Fruit fly (Drosophila melanogaster) whole organism, embryonic: ENCODE measurements around the gene mst.
A peak's percentile ranks its signal among the peaks of the same experiment; 100 is the strongest.

Experiments used
- Awh ChIP-seq: fragments of 200-800 bp; sonication (Bioruptor generic); IDR thresholded peaks from 2 replicates; pipeline ENCODE4, ENCODE4 v1.3.6; 2022; ENCODE audit warnings: missing biosample characterization, missing genetic modification characterization
- CG10267 ChIP-seq: fragments of 200-800 bp; sonication (Bioruptor generic); optimal IDR thresholded peaks from 2 replicates; lab custom pipeline; 2018; ENCODE audit warnings: missing biosample characterization, mild to moderate bottlenecking, missing genetic modification characterization, moderate library complexity
- CG12744 ChIP-seq: fragments of 200-800 bp; sonication (Bioruptor generic); optimal IDR thresholded peaks from 2 replicates; lab custom pipeline; 2016; ENCODE audit warnings: missing biosample characterization, missing genetic modification characterization
- CG13287 ChIP-seq: fragments of 200-800 bp; sonication (Bioruptor generic); IDR thresholded peaks from 2 replicates; pipeline ENCODE4 v1.3.6; 2022; ENCODE audit warnings: missing biosample characterization, missing genetic modification characterization; ENCODE audit not compliant: partially characterized antibody
- CG14710 ChIP-seq: fragments of 200-800 bp; sonication (Bioruptor generic); optimal IDR thresholded peaks from 3 replicates; lab custom pipeline; 2019; ENCODE audit warnings: missing biosample characterization, mild to moderate bottlenecking, missing genetic modification characterization, moderate library complexity
- CG14860 ChIP-seq: fragments of 200-800 bp; sonication (Bioruptor generic); IDR thresholded peaks from 3 replicates; pipeline ENCODE4 v1.3.6; 2022; ENCODE audit warnings: missing biosample characterization, missing genetic modification characterization; ENCODE audit not compliant: partially characterized antibody
- CG2116 ChIP-seq: fragments of 200-800 bp; sonication (Bioruptor generic); optimal IDR thresholded peaks from 3 replicates; lab custom pipeline; 2018; ENCODE audit warnings: missing biosample characterization, mild to moderate bottlenecking, missing genetic modification characterization
- CG2120 ChIP-seq: fragments of 200-800 bp; sonication (Bioruptor generic); optimal IDR thresholded peaks from 3 replicates; lab custom pipeline; 2016; ENCODE audit warnings: missing biosample characterization, missing genetic modification characterization
- CG2129 ChIP-seq: fragments of 200-800 bp; sonication (Bioruptor generic); IDR thresholded peaks from 2 replicates; pipeline ENCODE4 v1.3.6; 2022; ENCODE audit warnings: missing biosample characterization, missing genetic modification characterization; ENCODE audit not compliant: partially characterized antibody
- CG31365 ChIP-seq: fragments of 200-800 bp; sonication (Bioruptor generic); optimal IDR thresholded peaks from 2 replicates; lab custom pipeline; 2018; ENCODE audit warnings: missing biosample characterization, mild to moderate bottlenecking, missing genetic modification characterization
- CG34376 ChIP-seq: fragments of 200-800 bp; sonication (Bioruptor generic); optimal IDR thresholded peaks from 2 replicates; lab custom pipeline; 2018; ENCODE audit warnings: missing biosample characterization, mild to moderate bottlenecking, missing genetic modification characterization
- CG34422 ChIP-seq: fragments of 200-800 bp; sonication (Bioruptor generic); IDR thresholded peaks from 3 replicates; pipeline ENCODE4 v1.3.6; 2022; ENCODE audit warnings: missing biosample characterization, missing genetic modification characterization
- CG3995 ChIP-seq: fragments of 200-800 bp; sonication (Bioruptor generic); optimal IDR thresholded peaks from 3 replicates; lab custom pipeline; 2016; ENCODE audit warnings: missing biosample characterization, missing genetic modification characterization
- CG4282 ChIP-seq: fragments of 200-800 bp; sonication (Bioruptor generic); optimal IDR thresholded peaks from 2 replicates; lab custom pipeline; 2016; ENCODE audit warnings: missing biosample characterization, missing genetic modification characterization
- CG5245 ChIP-seq: fragments of 200-800 bp; sonication (Bioruptor generic); optimal IDR thresholded peaks from 3 replicates; lab custom pipeline; 2016; ENCODE audit warnings: missing biosample characterization, missing genetic modification characterization
- CG6272 ChIP-seq: fragments of 200-800 bp; sonication (Bioruptor generic); IDR thresholded peaks from 2 replicates; pipeline ENCODE4 v1.3.6; 2022; ENCODE audit warnings: missing biosample characterization, missing genetic modification characterization
- CG6689 ChIP-seq: fragments of 200-800 bp; sonication (Bioruptor generic); IDR thresholded peaks from 2 replicates; pipeline ENCODE4 v1.3.6; 2022; ENCODE audit warnings: missing biosample characterization, missing genetic modification characterization
- CG9932 ChIP-seq: fragments of 200-800 bp; sonication (Bioruptor generic); IDR thresholded peaks from 2 replicates; pipeline ENCODE4 v1.3.6; 2022; ENCODE audit warnings: missing biosample characterization, missing genetic modification characterization
- CHES-1-like ChIP-seq: fragments of 200-800 bp; sonication (Bioruptor generic); optimal IDR thresholded peaks from 2 replicates; lab custom pipeline; 2016; ENCODE audit warnings: missing biosample characterization, missing genetic modification characterization
- CoRest ChIP-seq: fragments of 200-800 bp; sonication (Bioruptor generic); optimal IDR thresholded peaks from 3 replicates; lab custom pipeline; 2018; ENCODE audit warnings: missing biosample characterization, mild to moderate bottlenecking, missing genetic modification characterization, moderate library complexity
- Dbx ChIP-seq: fragments of 200-800 bp; sonication (Bioruptor generic); IDR thresholded peaks from 3 replicates; pipeline ENCODE4 v1.3.6; 2022; ENCODE audit warnings: missing biosample characterization, missing genetic modification characterization
- Dref ChIP-seq: fragments of 200-800 bp; sonication (Bioruptor generic); IDR thresholded peaks from 2 replicates; pipeline ENCODE4 v1.3.6; 2022; ENCODE audit warnings: missing biosample characterization, missing genetic modification characterization
- Ets65A ChIP-seq: fragments of 200-800 bp; sonication (Bioruptor generic); peaks from one replicate; lab custom pipeline; 2016; ENCODE audit warnings: missing biosample characterization, missing genetic modification characterization
- Hmr ChIP-seq: fragments of 200-800 bp; sonication (Bioruptor generic); optimal IDR thresholded peaks from 3 replicates; lab custom pipeline; 2017; ENCODE audit warnings: mild to moderate bottlenecking, missing biosample characterization, missing genetic modification reagents, missing genetic modification characterization
- MBD-R2 ChIP-seq: fragments of 200-800 bp; sonication (Bioruptor generic); IDR thresholded peaks from 2 replicates; pipeline ENCODE4 v1.3.6; 2022; ENCODE audit warnings: missing biosample characterization, missing genetic modification characterization
- Nf-YC ChIP-seq: fragments of 200-800 bp; optimal IDR thresholded peaks from 3 replicates; lab custom pipeline; 2019; ENCODE audit warnings: missing biosample characterization, mild to moderate bottlenecking, missing genetic modification characterization, moderate library complexity
- Side ChIP-seq: fragments of 200-800 bp; sonication (Bioruptor generic); optimal IDR thresholded peaks from 2 replicates; lab custom pipeline; 2016; ENCODE audit warnings: missing biosample characterization, missing genetic modification characterization
- Sry-δ ChIP-seq: fragments of 200-800 bp; sonication (Bioruptor generic); optimal IDR thresholded peaks from 2 replicates; lab custom pipeline; 2016; ENCODE audit warnings: missing biosample characterization, missing genetic modification characterization
- Taf1 ChIP-seq: fragments of 200-800 bp; sonication (Bioruptor generic); IDR thresholded peaks from 2 replicates; pipeline ENCODE4 v1.3.6; 2022; ENCODE audit warnings: missing biosample characterization, missing genetic modification characterization
- bbx ChIP-seq: fragments of 200-800 bp; sonication (Bioruptor generic); IDR thresholded peaks from 2 replicates; pipeline ENCODE4 v1.3.6; 2022; ENCODE audit warnings: missing biosample characterization, missing genetic modification characterization; ENCODE audit not compliant: partially characterized antibody
- cg ChIP-seq: fragments of 200-800 bp; sonication (Bioruptor generic); optimal IDR thresholded peaks from 3 replicates; lab custom pipeline; 2019; ENCODE audit warnings: missing biosample characterization, mild to moderate bottlenecking, missing genetic modification characterization, moderate library complexity
- chinmo ChIP-seq: fragments of 200-800 bp; sonication (Bioruptor generic); IDR thresholded peaks from 4 replicates; pipeline ENCODE4 v1.3.6; 2022; ENCODE audit warnings: missing biosample characterization, missing genetic modification characterization; ENCODE audit not compliant: partially characterized antibody
- eve ChIP-seq, 2 experiments: fragments of >200 bp; optimal IDR thresholded peaks; 2 replicates each; lab custom pipeline; 2017; ENCODE audit warnings: missing biosample characterization in 2 of 2, missing genetic modification characterization in 2 of 2
- ftz-f1 ChIP-seq: fragments of 200-800 bp; sonication (Bioruptor generic); optimal IDR thresholded peaks from 2 replicates; lab custom pipeline; 2016; ENCODE audit warnings: missing biosample characterization, missing genetic modification characterization
- gcm ChIP-seq: fragments of 200-800 bp; sonication (Bioruptor generic); optimal IDR thresholded peaks from 2 replicates; lab custom pipeline; 2019; ENCODE audit warnings: missing biosample characterization, mild to moderate bottlenecking, missing genetic modification characterization, moderate library complexity
- gro ChIP-seq: fragments of 200-800 bp; sonication (Bioruptor generic); optimal IDR thresholded peaks from 2 replicates; lab custom pipeline; 2016; ENCODE audit warnings: missing biosample characterization, missing genetic modification characterization
- lab ChIP-seq: fragments of 200-800 bp; sonication (Bioruptor generic); optimal IDR thresholded peaks from 3 replicates; lab custom pipeline; 2017; ENCODE audit warnings: missing biosample characterization, missing genetic modification characterization, mild to moderate bottlenecking, moderate library complexity, missing genetic modification reagents
- nerfin-1 ChIP-seq: fragments of 200-800 bp; sonication (Bioruptor generic); optimal IDR thresholded peaks from 3 replicates; lab custom pipeline; 2019; ENCODE audit warnings: missing biosample characterization, mild to moderate bottlenecking, missing genetic modification characterization, moderate library complexity
- nmo ChIP-seq: fragments of 200-800 bp; sonication (Bioruptor generic); optimal IDR thresholded peaks from 2 replicates; lab custom pipeline; 2018; ENCODE audit warnings: missing biosample characterization, mild to moderate bottlenecking, missing genetic modification characterization, moderate library complexity
- nom ChIP-seq: fragments of 200-800 bp; sonication (Bioruptor generic); optimal IDR thresholded peaks from 2 replicates; lab custom pipeline; 2017; ENCODE audit warnings: missing biosample characterization, missing genetic modification characterization, mild to moderate bottlenecking, moderate library complexity, missing genetic modification reagents
- pzg ChIP-seq: fragments of 200-800 bp; sonication (Bioruptor generic); optimal IDR thresholded peaks from 3 replicates; lab custom pipeline; 2018; ENCODE audit warnings: missing biosample characterization, mild to moderate bottlenecking, missing genetic modification characterization, moderate library complexity
- sd ChIP-seq: fragments of 200-800 bp; sonication (Bioruptor generic); optimal IDR thresholded peaks from 3 replicates; lab custom pipeline; 2018; ENCODE audit warnings: missing biosample characterization, mild to moderate bottlenecking, missing genetic modification characterization, moderate library complexity
- sens ChIP-seq: fragments of 200-800 bp; sonication (Bioruptor generic); peaks from one replicate; lab custom pipeline; 2016; ENCODE audit warnings: missing biosample characterization, missing genetic modification characterization
- stwl ChIP-seq: fragments of 200-800 bp; sonication (Bioruptor generic); optimal IDR thresholded peaks from 3 replicates; lab custom pipeline; 2018; ENCODE audit warnings: missing biosample characterization, mild to moderate bottlenecking, missing genetic modification characterization, moderate library complexity
- trem ChIP-seq: fragments of 200-800 bp; optimal IDR thresholded peaks from 3 replicates; lab custom pipeline; 2019; ENCODE audit warnings: missing biosample characterization, mild to moderate bottlenecking, missing genetic modification characterization, moderate library complexity
- zen ChIP-seq: fragments of 200-800 bp; sonication (Bioruptor generic); optimal IDR thresholded peaks from 3 replicates; lab custom pipeline; 2018; ENCODE audit warnings: missing biosample characterization, mild to moderate bottlenecking, missing genetic modification characterization, moderate library complexity

Gene mst

dm6 chrX:21369149-21369988 lies 19.4 kb upstream of the mst start (continued):
- peak; percentile 62 for TF ChIP-seq nom (GFP tag; lab: Kevin White, UChicago)
- TF ChIP-seq bbx (GFP tag; lab: Robert Waterston, UW), result peak; percentile 54
- peak; percentile 59 for TF ChIP-seq cg (GFP tag; lab: Kevin White, UChicago)
- TF ChIP-seq sd (tag; lab: Kevin White, UChicago), result peak; percentile 44
- TF ChIP-seq zen (tag; lab: Kevin White, UChicago), result peak; percentile 28
- no peak for TF ChIP-seq CG4282 (GFP tag; lab: Kevin White, UChicago)
- no peak for TF ChIP-seq CG5245 (GFP tag; lab: Kevin White, UChicago)
- TF ChIP-seq CG2116, result peak; percentile 6
- TF ChIP-seq CG12744, result no peak
- peak; percentile 18; the same call in 1 of the 2 replicates for TF ChIP-seq CG13287
- no peak for TF ChIP-seq CG6272 (GFP tag; lab: Robert Waterston, UW)
- peak; percentile 29 for TF ChIP-seq nerfin-1 (tag; lab: Kevin White, UChicago)
- TF ChIP-seq CG3995 (GFP tag; lab: Kevin White, UChicago), result peak; percentile 81
- peak in 1 of 2 experiments; percentile 81 for TF ChIP-seq eve (GFP tag; optimal IDR thresholded peaks at IDR 0.05; lab: Kevin White, UChicago)
- TF ChIP-seq sens (GFP tag; lab: Kevin White, UChicago), result peak; percentile 54
- TF ChIP-seq CG14710 (tag; lab: Kevin White, UChicago), result peak; percentile 2
- peak; percentile 14 for TF ChIP-seq pzg (GFP tag; lab: Kevin White, UChicago)
- TF ChIP-seq chinmo (GFP tag; lab: Robert Waterston, UW), result peak; percentile 76; the same call in 1 of the 4 replicates
- TF ChIP-seq MBD-R2 (GFP tag; lab: Robert Waterston, UW), result peak; percentile 16; the same call in 1 of the 2 replicates
- TF ChIP-seq trem (tag; lab: Kevin White, UChicago), result peak; percentile 31
- peak; percentile 7 for TF ChIP-seq CG2120 (GFP tag; lab: Kevin White, UChicago)
- TF ChIP-seq stwl (tag; lab: Kevin White, UChicago), result peak; percentile 17
- peak; percentile 2 for TF ChIP-seq CHES-1-like
- peak; percentile 30 for TF ChIP-seq ftz-f1 (GFP tag; lab: Kevin White, UChicago)

DNA sequence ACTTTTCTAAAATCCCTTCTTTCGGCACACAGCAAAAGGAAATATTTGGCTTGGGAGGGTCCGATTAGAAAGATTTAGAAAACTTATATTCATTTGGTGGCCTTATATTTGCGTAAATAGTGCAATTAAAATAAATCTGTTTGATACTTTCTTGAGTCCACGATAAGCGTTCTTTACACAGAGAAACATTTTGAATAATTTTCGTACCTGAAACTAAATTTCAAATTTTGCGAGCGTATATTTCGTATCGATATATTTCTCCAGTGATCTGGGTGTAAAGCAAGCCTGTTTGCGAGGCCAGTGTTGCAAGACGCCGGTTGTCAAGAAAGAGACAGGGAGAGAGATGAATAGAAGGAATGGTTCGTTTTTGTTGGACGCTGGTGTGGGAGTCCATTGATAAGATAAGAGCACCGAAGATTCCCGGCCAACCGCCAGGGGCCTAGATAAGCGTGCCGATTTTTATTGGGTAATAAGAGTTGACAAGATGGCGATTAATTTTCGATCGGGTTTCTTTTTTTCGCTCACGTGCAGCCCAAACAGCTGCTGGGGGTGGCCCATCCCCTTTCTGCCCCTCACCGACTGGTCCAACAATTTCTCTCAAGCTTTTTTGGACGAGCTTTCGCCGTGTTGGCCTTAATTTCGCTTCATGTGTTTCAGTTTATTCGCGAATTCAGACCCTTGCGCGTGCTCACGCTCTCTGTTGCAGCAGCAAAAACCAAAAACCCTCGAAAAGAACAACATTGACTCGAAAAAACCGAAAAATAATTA lies 14.9 kb upstream of the mst start, which contains the start of gene slgA:
slgA (plus strand) TSS at position 344 of the 768 bp plus-strand sequence.
- TF ChIP-seq CG34422 (GFP tag; lab: Robert Waterston, UW) (peak; percentile 40; the same call in 2 of the 3 replicates), CG2129 (peak; percentile 33; the same call in 1 of the 2 replicates), Taf1 (GFP tag; lab: Robert Waterston, UW) (no peak), Side (peak; percentile 8), CG34376 (GFP tag; lab: Kevin White, UChicago) (peak; percentile 38), nmo (GFP tag; lab: Kevin White, UChicago) (peak; percentile 43), CG14860 (GFP tag; lab: Robert Waterston, UW) (peak; percentile 50; the same call in 1 of the 3 replicates), CG6689 (GFP tag; lab: Robert Waterston, UW) (no peak), gro (peak; percentile 18), Awh (GFP tag; lab: Robert Waterston, UW) (no peak), gcm (GFP tag; lab: Kevin White, UChicago) (no peak), Hmr (GFP tag; lab: Kevin White, UChicago) (peak; percentile 46), Dbx (GFP tag; lab: Robert Waterston, UW) (0 out of 3 replicates have a peak, but pooled peaks have one; percentile 48), Ets65A (GFP tag; lab: Kevin White, UChicago) (peak; percentile 85), CoRest (peak; percentile 48), Nf-YC (tag; lab: Kevin White, UChicago) (peak; percentile 97), CG10267 (tag; lab: Kevin White, UChicago) (peak; percentile 94), Sry-δ (GFP tag; lab: Kevin White, UChicago) (peak; percentile 85), Dref (GFP tag; lab: Robert Waterston, UW) (peak; percentile 82), CG9932 (GFP tag; lab: Robert Waterston, UW) (peak; percentile 67), lab (GFP tag; lab: Kevin White, UChicago) (peak; percentile 49), CG31365 (tag; lab: Kevin White, UChicago) (no peak)
